Worm (Caenorhabditis elegans): ENCODE data around the gene oac-48.
A peak's percentile ranks its signal among the peaks of the same experiment; 100 is the strongest.

Gene oac-48

ce11 chrIV:13695720-13696364 is 22.2 kb downstream of the oac-48 start (continued):
- peak; percentile 42 for TF ChIP-seq ceh-28 (tag; optimal IDR thresholded peaks at IDR 0.05)
- TF ChIP-seq nhr-237 (tag; optimal IDR thresholded peaks at IDR 0.05) = no peak
- TF ChIP-seq hmg-11 (tag; optimal IDR thresholded peaks at IDR 0.05) = peak; percentile 12
- peak; percentile 35 for TF ChIP-seq nfya-1 (tag; optimal IDR thresholded peaks at IDR 0.05; ENCODE audit: insufficient read depth)
- TF ChIP-seq ztf-11 (tag; optimal IDR thresholded peaks at IDR 0.05) = no peak
- no peak for TF ChIP-seq nhr-11 (tag; optimal IDR thresholded peaks at IDR 0.05)
- TF ChIP-seq ceh-82 (tag; optimal IDR thresholded peaks at IDR 0.05) = no peak

- no peak for TF ChIP-seq fos-1 (tag; optimal IDR thresholded peaks at IDR 0.05)
- no peak for TF ChIP-seq mml-1 (tag; optimal IDR thresholded peaks at IDR 0.05)
- TF ChIP-seq nhr-25 (tag; optimal IDR thresholded peaks at IDR 0.05) = no peak
- TF ChIP-seq nfya-1 (tag; optimal IDR thresholded peaks at IDR 0.05; ENCODE audit: insufficient read depth) = peak; percentile 3
Observed at ce11 chrIV:13696900-13697299, 23.3 kb downstream of the oac-48 start.

- TF ChIP-seq egl-5 (tag; optimal IDR thresholded peaks at IDR 0.05) (no peak), egl-27 (tag; optimal IDR thresholded peaks at IDR 0.05) (no peak), ZK546.5 (tag; optimal IDR thresholded peaks at IDR 0.05) (no peak)
Observed at ce11 chrIV:13698603-13699002, 25.0 kb downstream of the oac-48 start, which contains the start of gene T23G4.127. TSS of gene T23G4.127 (minus strand) at chrIV:13698703.

- TF ChIP-seq hmg-11 (tag; optimal IDR thresholded peaks at IDR 0.05) (peak; percentile 1), skn-1 (tag; optimal IDR thresholded peaks at IDR 0.05) (no peak), nfya-1 (tag; optimal IDR thresholded peaks at IDR 0.05; ENCODE audit: insufficient read depth) (peak; percentile 22), nhr-237 (tag; optimal IDR thresholded peaks at IDR 0.05) (no peak), egl-5 (tag; optimal IDR thresholded peaks at IDR 0.05) (peak; percentile 38), jun-1 (tag; optimal IDR thresholded peaks at IDR 0.05) (no peak), ceh-9 (tag; optimal IDR thresholded peaks at IDR 0.05) (no peak), fkh-2 (tag; optimal IDR thresholded peaks at IDR 0.05) (no peak), elt-3 (tag; optimal IDR thresholded peaks at IDR 0.05) (no peak), zag-1 (tag; optimal IDR thresholded peaks at IDR 0.05) (no peak), eor-1 (tag; optimal IDR thresholded peaks at IDR 0.05) (no peak), unc-62 (GFP tag; optimal IDR thresholded peaks at IDR 0.05) (peak; percentile 91), sea-2 (GFP tag; optimal IDR thresholded peaks at IDR 0.05) (no peak), ama-1 (optimal IDR thresholded peaks at IDR 0.05) (no peak), nhr-25 (tag; optimal IDR thresholded peaks at IDR 0.05) (peak; percentile 8), lsy-12 (tag; optimal IDR thresholded peaks at IDR 0.05) (no peak), unc-39 (tag; optimal IDR thresholded peaks at IDR 0.05) (no peak), nhr-11 (tag; optimal IDR thresholded peaks at IDR 0.05) (no peak), elt-1 (tag; optimal IDR thresholded peaks at IDR 0.05) (peak; percentile 71), pqm-1 (tag; optimal IDR thresholded peaks at IDR 0.05) (no peak), ztf-4 (tag; optimal IDR thresholded peaks at IDR 0.05) (no peak), pha-4 (tag; optimal IDR thresholded peaks at IDR 0.05) (no peak), nhr-67 (tag; optimal IDR thresholded peaks at IDR 0.05) (no peak), lin-39 (tag; optimal IDR thresholded peaks at IDR 0.05) (peak; percentile 99), R02D3.7 (tag; optimal IDR thresholded peaks at IDR 0.05) (no peak)
Observed at ce11 chrIV:13699384-13699788, 25.8 kb downstream of the oac-48 start.

- peak; percentile 30 for TF ChIP-seq nhr-25 (tag; optimal IDR thresholded peaks at IDR 0.05)
- TF ChIP-seq unc-62 (GFP tag; optimal IDR thresholded peaks at IDR 0.05) = no peak
- no peak for TF ChIP-seq R02D3.7 (tag; optimal IDR thresholded peaks at IDR 0.05)
Observed at ce11 chrIV:13700847-13701246, 27.2 kb downstream of the oac-48 start.

ce11 chrIV:13701472-13701871 is 27.9 kb downstream of the oac-48 start:
- TF ChIP-seq fkh-2 (tag; optimal IDR thresholded peaks at IDR 0.05) = no peak
- peak; percentile 50 for TF ChIP-seq snpc-4 (tag; optimal IDR thresholded peaks at IDR 0.05)
- TF ChIP-seq nhr-43 (tag; optimal IDR thresholded peaks at IDR 0.05; ENCODE audit: poor library complexity, severe bottlenecking) = peak; percentile 3

All from whole organism, L3 larva.